Fruit fly (Drosophila melanogaster) whole organism, embryonic: ENCODE results near the gene Ndae1.

Experiments used
- Atf3 ChIP-seq: fragments of 200-800 bp; sonication (Bioruptor generic); optimal IDR thresholded peaks from 3 replicates; lab custom pipeline; 2016; ENCODE audit warnings: missing biosample characterization, missing genetic modification characterization
- Blimp-1 ChIP-seq: fragments of 200-800 bp; sonication (Bioruptor generic); optimal IDR thresholded peaks from 3 replicates; lab custom pipeline; 2018; ENCODE audit warnings: missing biosample characterization, missing genetic modification characterization, mild to moderate bottlenecking, moderate library complexity, missing genetic modification reagents
- CG10321 ChIP-seq: fragments of 200-800 bp; sonication (Bioruptor generic); IDR thresholded peaks from 2 replicates; pipeline ENCODE4 v1.3.6; 2022; ENCODE audit warnings: missing biosample characterization, missing genetic modification characterization
- CG10543 ChIP-seq: fragments of 200-800 bp; sonication (Bioruptor generic); optimal IDR thresholded peaks from 3 replicates; lab custom pipeline; 2017; ENCODE audit warnings: missing biosample characterization, mild to moderate bottlenecking, missing genetic modification characterization, moderate library complexity
- CG11398 ChIP-seq: fragments of 200-800 bp; sonication (Bioruptor generic); optimal IDR thresholded peaks from 2 replicates; lab custom pipeline; 2016; ENCODE audit warnings: missing biosample characterization, missing genetic modification characterization
- CG12236 ChIP-seq: fragments of 200-800 bp; sonication (Bioruptor generic); optimal IDR thresholded peaks from 2 replicates; lab custom pipeline; 2016; ENCODE audit warnings: missing biosample characterization, missing genetic modification characterization
- CG14860 ChIP-seq: fragments of 200-800 bp; sonication (Bioruptor generic); IDR thresholded peaks from 3 replicates; pipeline ENCODE4 v1.3.6; 2022; ENCODE audit warnings: missing biosample characterization, missing genetic modification characterization; ENCODE audit not compliant: partially characterized antibody
- CG14965 ChIP-seq: fragments of 200-800 bp; sonication (Bioruptor generic); optimal IDR thresholded peaks from 2 replicates; lab custom pipeline; 2016; ENCODE audit warnings: missing biosample characterization, missing genetic modification characterization, borderline replicate concordance
- CG1602 ChIP-seq: fragments of 200-800 bp; sonication (Bioruptor generic); optimal IDR thresholded peaks from 3 replicates; lab custom pipeline; 2016; ENCODE audit warnings: missing biosample characterization, missing genetic modification characterization
- CG1603 ChIP-seq: fragments of 200-800 bp; sonication (Bioruptor generic); optimal IDR thresholded peaks from 2 replicates; lab custom pipeline; 2019; ENCODE audit warnings: missing biosample characterization, mild to moderate bottlenecking, missing genetic modification characterization, moderate library complexity
- CG17802 ChIP-seq: fragments of 200-800 bp; sonication (Bioruptor generic); optimal IDR thresholded peaks from 2 replicates; lab custom pipeline; 2018; ENCODE audit warnings: missing biosample characterization, mild to moderate bottlenecking, missing genetic modification characterization, moderate library complexity
- CG2889 ChIP-seq: fragments of 200-800 bp; sonication (Bioruptor generic); IDR thresholded peaks from 3 replicates; pipeline ENCODE4 v1.3.6; 2022; ENCODE audit warnings: missing biosample characterization, missing genetic modification characterization
- CG3163 ChIP-seq: fragments of 200-800 bp; sonication (Bioruptor generic); optimal IDR thresholded peaks from 3 replicates; lab custom pipeline; 2016; ENCODE audit warnings: missing biosample characterization, missing genetic modification characterization
- CG33557 ChIP-seq: fragments of 200-800 bp; sonication (Bioruptor generic); optimal IDR thresholded peaks from 2 replicates; lab custom pipeline; 2019; ENCODE audit warnings: missing biosample characterization, mild to moderate bottlenecking, missing genetic modification characterization, moderate library complexity
- CG4707 ChIP-seq: fragments of 200-800 bp; sonication (Bioruptor generic); optimal IDR thresholded peaks from 2 replicates; lab custom pipeline; 2018; ENCODE audit warnings: missing biosample characterization, mild to moderate bottlenecking, missing genetic modification characterization, moderate library complexity
- CG6272 ChIP-seq: fragments of 200-800 bp; sonication (Bioruptor generic); IDR thresholded peaks from 2 replicates; pipeline ENCODE4 v1.3.6; 2022; ENCODE audit warnings: missing biosample characterization, missing genetic modification characterization
- CG6791 ChIP-seq: fragments of 200-800 bp; sonication (Bioruptor generic); IDR thresholded peaks from 3 replicates; pipeline ENCODE4 v1.3.6; 2022; ENCODE audit warnings: missing biosample characterization, missing genetic modification characterization; ENCODE audit not compliant: partially characterized antibody
- CG7928 ChIP-seq: fragments of 200-800 bp; sonication (Bioruptor generic); optimal IDR thresholded peaks from 2 replicates; lab custom pipeline; 2017; ENCODE audit warnings: missing biosample characterization, mild to moderate bottlenecking, missing genetic modification characterization
- CG8765 ChIP-seq: fragments of 200-800 bp; sonication (Bioruptor generic); IDR thresholded peaks from 2 replicates; pipeline ENCODE4 v1.3.6; 2022; ENCODE audit warnings: missing biosample characterization, missing genetic modification characterization
- CG8944 ChIP-seq: fragments of 200-800 bp; sonication (Bioruptor generic); optimal IDR thresholded peaks from 3 replicates; lab custom pipeline; 2016; ENCODE audit warnings: missing biosample characterization, missing genetic modification characterization
- D19B ChIP-seq: fragments of 200-800 bp; sonication (Bioruptor generic); optimal IDR thresholded peaks from 2 replicates; lab custom pipeline; 2017; ENCODE audit warnings: missing biosample characterization, mild to moderate bottlenecking, missing genetic modification characterization
- Fer2 ChIP-seq: fragments of 200-800 bp; sonication (Bioruptor generic); optimal IDR thresholded peaks from 2 replicates; lab custom pipeline; 2018; ENCODE audit warnings: missing biosample characterization, mild to moderate bottlenecking, missing genetic modification characterization, moderate library complexity
- H15 ChIP-seq: fragments of 200-800 bp; sonication (Bioruptor generic); IDR thresholded peaks from 3 replicates; pipeline ENCODE4 v1.3.6; 2022; ENCODE audit warnings: missing biosample characterization, missing genetic modification characterization
- HLH4C ChIP-seq: fragments of 200-800 bp; sonication (Bioruptor generic); IDR thresholded peaks from 3 replicates; pipeline ENCODE4 v1.3.6; 2022; ENCODE audit warnings: missing biosample characterization, missing genetic modification characterization; ENCODE audit not compliant: partially characterized antibody
- Lhr ChIP-seq: fragments of 200-800 bp; sonication (Bioruptor generic); optimal IDR thresholded peaks from 3 replicates; lab custom pipeline; 2017; ENCODE audit warnings: mild to moderate bottlenecking, missing biosample characterization, missing genetic modification reagents, missing genetic modification characterization
- Meics ChIP-seq: fragments of 200-800 bp; sonication (Bioruptor generic); optimal IDR thresholded peaks from 2 replicates; lab custom pipeline; 2017; ENCODE audit warnings: missing biosample characterization, mild to moderate bottlenecking, missing genetic modification characterization
- Nf-YA ChIP-seq: fragments of 200-800 bp; sonication (Bioruptor generic); IDR thresholded peaks from 2 replicates; pipeline ENCODE4 v1.3.6; 2022; ENCODE audit warnings: missing biosample characterization, missing genetic modification characterization
- PHDP ChIP-seq: fragments of 200-800 bp; sonication (Bioruptor generic); optimal IDR thresholded peaks from 3 replicates; lab custom pipeline; 2018; ENCODE audit warnings: missing biosample characterization, mild to moderate bottlenecking, missing genetic modification characterization, moderate library complexity
- Ravus ChIP-seq: fragments of 200-800 bp; sonication (Bioruptor generic); IDR thresholded peaks from 2 replicates; pipeline ENCODE4 v1.3.6; 2022; ENCODE audit warnings: missing biosample characterization, missing genetic modification characterization
- Side ChIP-seq: fragments of 200-800 bp; sonication (Bioruptor generic); optimal IDR thresholded peaks from 2 replicates; lab custom pipeline; 2016; ENCODE audit warnings: missing biosample characterization, missing genetic modification characterization
- YL-1 ChIP-seq: fragments of 200-800 bp; sonication (Bioruptor generic); optimal IDR thresholded peaks from 3 replicates; lab custom pipeline; 2017; ENCODE audit warnings: missing biosample characterization, mild to moderate bottlenecking, missing genetic modification characterization
- amos ChIP-seq: fragments of 200-800 bp; sonication (Bioruptor generic); IDR thresholded peaks from 2 replicates; pipeline ENCODE4 v1.3.6; 2022; ENCODE audit warnings: missing biosample characterization, missing genetic modification characterization; ENCODE audit not compliant: partially characterized antibody
- ato ChIP-seq: fragments of 200-800 bp; sonication (Bioruptor generic); IDR thresholded peaks from 2 replicates; pipeline ENCODE4 v1.3.6; 2022; ENCODE audit warnings: missing biosample characterization, missing genetic modification characterization; ENCODE audit not compliant: partially characterized antibody
- ci ChIP-seq: fragments of 200-800 bp; sonication (Bioruptor generic); IDR thresholded peaks from 3 replicates; pipeline ENCODE4 v1.3.6; 2022; ENCODE audit warnings: missing biosample characterization, missing genetic modification characterization
- crp ChIP-seq, 2 experiments: fragments of 200-800 bp; sonication (Bioruptor generic); optimal IDR thresholded peaks; 2 replicates in 1 of 2; 3 replicates in 1 of 2; lab custom pipeline; 2017; ENCODE audit warnings: missing biosample characterization in 2 of 2, missing genetic modification characterization in 2 of 2, mild to moderate bottlenecking in 1 of 2, moderate library complexity in 1 of 2
- dpn ChIP-seq, 2 experiments: fragments of 200-800 bp; sonication (Bioruptor generic); optimal IDR thresholded peaks; 3 replicates each; lab custom pipeline; 2016; ENCODE audit warnings: missing biosample characterization in 2 of 2, missing genetic modification characterization in 2 of 2
- emc ChIP-seq: fragments of 200-800 bp; sonication (Bioruptor generic); optimal IDR thresholded peaks from 2 replicates; lab custom pipeline; 2016; ENCODE audit warnings: missing biosample characterization, missing genetic modification characterization
- esg ChIP-seq: fragments of 200-800 bp; sonication (Bioruptor generic); conservative IDR thresholded peaks from 2 replicates; pipeline ENCODE4 v1.3.6; 2022; ENCODE audit warnings: missing biosample characterization, missing genetic modification characterization
- exex ChIP-seq: fragments of 200-800 bp; sonication (Bioruptor generic); optimal IDR thresholded peaks from 4 replicates; lab custom pipeline; 2018; ENCODE audit warnings: missing biosample characterization, mild to moderate bottlenecking, missing genetic modification characterization, moderate library complexity
- grn ChIP-seq: fragments of 200-800 bp; sonication (Bioruptor generic); optimal IDR thresholded peaks from 3 replicates; lab custom pipeline; 2017; ENCODE audit warnings: missing biosample characterization, missing genetic modification characterization
- her ChIP-seq: fragments of 200-800 bp; sonication (Bioruptor generic); optimal IDR thresholded peaks from 2 replicates; lab custom pipeline; 2016; ENCODE audit warnings: missing biosample characterization, missing genetic modification characterization
- jumu ChIP-seq: fragments of 200-800 bp; sonication (Bioruptor generic); optimal IDR thresholded peaks from 3 replicates; lab custom pipeline; 2016; ENCODE audit warnings: missing biosample characterization, missing genetic modification characterization
- kay ChIP-seq: fragments of 200-800 bp; sonication (Bioruptor generic); optimal IDR thresholded peaks from 2 replicates; lab custom pipeline; 2016; ENCODE audit warnings: missing biosample characterization, missing genetic modification characterization
- luna ChIP-seq: fragments of 200-800 bp; sonication (Bioruptor generic); optimal IDR thresholded peaks from 2 replicates; lab custom pipeline; 2016; ENCODE audit warnings: missing biosample characterization, missing genetic modification characterization
- pb ChIP-seq: fragments of 200-800 bp; sonication (Bioruptor generic); optimal IDR thresholded peaks from 3 replicates; lab custom pipeline; 2016; ENCODE audit warnings: missing biosample characterization, missing genetic modification characterization
- pnt ChIP-seq: fragments of 200-800 bp; sonication (Bioruptor generic); optimal IDR thresholded peaks from 3 replicates; lab custom pipeline; 2016; ENCODE audit warnings: missing biosample characterization, missing genetic modification characterization
- schlank ChIP-seq: fragments of 200-800 bp; sonication (Bioruptor generic); optimal IDR thresholded peaks from 2 replicates; lab custom pipeline; 2018; ENCODE audit warnings: missing biosample characterization, mild to moderate bottlenecking, missing genetic modification characterization
- sens ChIP-seq: fragments of 200-800 bp; sonication (Bioruptor generic); peaks from one replicate; lab custom pipeline; 2016; ENCODE audit warnings: missing biosample characterization, missing genetic modification characterization
- sna ChIP-seq: fragments of 200-800 bp; sonication (Bioruptor generic); IDR thresholded peaks from 2 replicates; pipeline ENCODE4 v1.3.6; 2022; ENCODE audit warnings: missing biosample characterization, missing genetic modification characterization; ENCODE audit not compliant: partially characterized antibody
- tio ChIP-seq: fragments of 200-800 bp; sonication (Bioruptor generic); optimal IDR thresholded peaks from 2 replicates; lab custom pipeline; 2017; ENCODE audit warnings: missing biosample characterization, missing genetic modification characterization, inconsistent platforms
- vfl ChIP-seq: fragments of 200-800 bp; sonication (Bioruptor generic); optimal IDR thresholded peaks from 2 replicates; lab custom pipeline; 2016; ENCODE audit warnings: missing biosample characterization, missing genetic modification characterization
- zfh1 ChIP-seq: fragments of 200-800 bp; sonication (Bioruptor generic); IDR thresholded peaks from 3 replicates; pipeline ENCODE4 v1.3.6; 2022; ENCODE audit warnings: missing biosample characterization, missing genetic modification characterization

The Ndae1 gene

DNA sequence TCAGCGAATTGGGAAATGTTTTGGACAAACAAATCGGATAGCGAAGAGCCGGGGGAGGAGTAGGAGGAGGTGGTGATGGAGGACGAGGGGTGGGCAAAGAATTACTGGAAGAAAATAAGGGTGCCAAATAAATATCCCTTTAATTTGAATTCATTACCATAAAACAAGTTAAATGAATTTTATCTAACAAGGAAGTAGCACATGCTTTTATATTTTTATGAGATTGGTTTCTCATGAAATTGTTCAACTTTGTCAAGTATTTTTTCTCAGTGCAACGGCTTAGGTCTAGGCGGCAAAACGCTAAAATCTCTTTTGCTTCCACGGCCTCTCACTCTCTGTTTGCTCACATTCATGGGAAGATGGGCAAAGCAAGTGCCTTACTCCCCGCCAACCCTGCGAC lies 42.8 kb upstream of the Ndae1 start (continued):
- TF ChIP-seq CG3163 (no peak), amos (GFP tag; lab: Robert Waterston, UW) (no peak), CG7928 (GFP tag; lab: Kevin White, UChicago) (no peak), zfh1 (peak; percentile 77), CG4707 (GFP tag; lab: Kevin White, UChicago) (no peak), CG10321 (GFP tag; lab: Robert Waterston, UW) (no peak), CG11398 (GFP tag; lab: Kevin White, UChicago) (no peak), CG12236 (GFP tag; lab: Kevin White, UChicago) (no peak), her (GFP tag; lab: Kevin White, UChicago) (no peak), CG1603 (tag; lab: Kevin White, UChicago) (peak; percentile 46), crp (GFP tag; optimal IDR thresholded peaks at IDR 0.05; lab: Kevin White, UChicago) (no peak), CG6791 (no peak), CG10543 (no peak), CG1602 (GFP tag; lab: Kevin White, UChicago) (peak; percentile 31), Blimp-1 (GFP tag; lab: Kevin White, UChicago) (peak; percentile 20), YL-1 (GFP tag; lab: Kevin White, UChicago) (no peak), pnt (no peak), CG2889 (no peak), jumu (GFP tag; lab: Kevin White, UChicago) (no peak), esg (no peak), emc (GFP tag; lab: Kevin White, UChicago) (no peak), Meics (GFP tag; lab: Kevin White, UChicago) (no peak), exex (no peak), sens (GFP tag; lab: Kevin White, UChicago) (peak; percentile 89), CG8765 (GFP tag; lab: Robert Waterston, UW) (peak; percentile 32), CG8944 (GFP tag; lab: Kevin White, UChicago) (no peak), Ravus (GFP tag; lab: Robert Waterston, UW) (no peak), Side (no peak), grn (no peak), CG14860 (GFP tag; lab: Robert Waterston, UW) (no peak), luna (GFP tag; lab: Kevin White, UChicago) (no peak), CG14965 (no peak), dpn (GFP tag; optimal IDR thresholded peaks at IDR 0.05; lab: Kevin White, UChicago) (no peak), sna (GFP tag; lab: Robert Waterston, UW) (no peak), Nf-YA (GFP tag; lab: Robert Waterston, UW) (no peak), Lhr (GFP tag; lab: Kevin White, UChicago) (no peak), tio (GFP tag; lab: Kevin White, UChicago) (no peak), HLH4C (no peak), D19B (GFP tag; lab: Kevin White, UChicago) (no peak), kay (GFP tag; lab: Kevin White, UChicago) (no peak), H15 (GFP tag; lab: Robert Waterston, UW) (no peak), Fer2 (tag; lab: Kevin White, UChicago) (no peak), PHDP (no peak), ato (no peak), pb (GFP tag; lab: Kevin White, UChicago) (no peak), vfl (GFP tag; lab: Kevin White, UChicago) (no peak), CG33557 (GFP tag; lab: Kevin White, UChicago) (peak; percentile 14), CG17802 (tag; lab: Kevin White, UChicago) (no peak), CG6272 (no peak), ci (GFP tag; lab: Robert Waterston, UW) (0 out of 3 replicates have a peak, but pooled peaks have one; percentile 55), Atf3 (no peak), schlank (tag; lab: Kevin White, UChicago) (no peak)
